Worm (Caenorhabditis elegans) whole organism, midembryonic: ENCODE data around the gene W03C9.1.

Source experiments
- T22C8.4 ChIP-seq: fragments of 200-800 bp; sonication (Bioruptor generic); IDR thresholded peaks from 2 replicates; pipeline ENCODE4 v1.3.6; 2022; ENCODE audit warnings: missing genetic modification characterization, missing compliant biosample characterization
- cog-1 ChIP-seq: sonication (generic microtip); optimal IDR thresholded peaks from 2 replicates; lab custom pipeline; 2016; ENCODE audit warnings: missing genetic modification characterization, missing compliant biosample characterization
- flt-1 ChIP-seq: fragments of 200-800 bp; sonication (Bioruptor generic); IDR thresholded peaks from 2 replicates; pipeline ENCODE4 v1.3.6; 2022; ENCODE audit warnings: missing genetic modification characterization, missing compliant biosample characterization
- klf-2 ChIP-seq: fragments of 200-800 bp; sonication (Bioruptor generic); conservative IDR thresholded peaks from 2 replicates; pipeline ENCODE4 v1.3.6; 2022; ENCODE audit warnings: missing genetic modification reagents, missing genetic modification characterization, missing compliant biosample characterization
- med-1 ChIP-seq: sonication (generic microtip); optimal IDR thresholded peaks from 2 replicates; lab custom pipeline; 2017; ENCODE audit warnings: missing genetic modification characterization, mild to moderate bottlenecking, missing compliant biosample characterization, antibody characterized with exemption, missing genetic modification reagents; ENCODE audit not compliant: insufficient read depth
- ref-1 ChIP-seq: fragments of 200-800 bp; sonication (Bioruptor generic); conservative IDR thresholded peaks from 2 replicates; pipeline ENCODE4 v1.3.6; 2022; ENCODE audit warnings: missing genetic modification reagents, missing genetic modification characterization, missing compliant biosample characterization
- tab-1 ChIP-seq: fragments of 200-800 bp; sonication (Bioruptor generic); IDR thresholded peaks from 2 replicates; pipeline ENCODE4 v1.3.6; 2022; ENCODE audit warnings: missing genetic modification characterization, missing compliant biosample characterization
- ztf-23 ChIP-seq: fragments of 200-800 bp; sonication (Bioruptor generic); IDR thresholded peaks from 2 replicates; pipeline ENCODE4 v1.3.6; 2022; ENCODE audit warnings: missing genetic modification reagents, missing genetic modification characterization, missing compliant biosample characterization
- ztf-29 ChIP-seq: fragments of 200-800 bp; sonication (Bioruptor generic); IDR thresholded peaks from 2 replicates; pipeline ENCODE4 v1.3.6; 2022; ENCODE audit warnings: missing genetic modification reagents, missing genetic modification characterization, missing compliant biosample characterization

- TF ChIP-seq ztf-29 (GFP tag; lab: Robert Waterston, UW) (peak; percentile 52; the same call in 1 of the 2 replicates), cog-1 (no peak), klf-2 (GFP tag; lab: Robert Waterston, UW) (no peak), flt-1 (GFP tag; lab: Robert Waterston, UW) (no peak), med-1 (GFP tag; lab: Kevin White, UChicago) (no peak), tab-1 (GFP tag; lab: Robert Waterston, UW) (no peak), ref-1 (no peak), ztf-23 (GFP tag; lab: Robert Waterston, UW) (no peak), T22C8.4 (GFP tag; lab: Robert Waterston, UW) (no peak)
Observed at ce11 chrII:11930132-11930531, 31.8 kb downstream of the W03C9.1 start.
